Worm (Caenorhabditis elegans) whole organism, L4/young adult: Measurements from ENCODE around the gene C09F5.3.

ENCODE experiments used
- W03F9.2 ChIP-seq: fragments of 150-350 bp; optimal IDR thresholded peaks from 2 replicates; lab custom pipeline; 2014; ENCODE audit warnings: missing biosample characterization, missing genetic modification characterization
- dao-5 ChIP-seq: sonication (generic microtip); optimal IDR thresholded peaks from 2 replicates; lab custom pipeline; 2016; ENCODE audit warnings: missing genotype, missing genetic modification characterization, moderate library complexity, missing compliant biosample characterization
- him-1 ChIP-seq: sonication (generic microtip); optimal IDR thresholded peaks from 2 replicates; lab custom pipeline; 2016; ENCODE audit warnings: missing genotype, missing genetic modification reagents, missing genetic modification characterization, missing compliant biosample characterization

C09F5.3 gene

ce11 chrIII:626091-626490 lies 39.0 kb downstream of the C09F5.3 start:
- TF ChIP-seq W03F9.2 (tag; lab: Kevin White, UChicago) = no peak
- TF ChIP-seq him-1 (tag; lab: Kevin White, UChicago) = no peak
- TF ChIP-seq dao-5 (tag; lab: Kevin White, UChicago) = no peak

- TF ChIP-seq W03F9.2 (tag; lab: Kevin White, UChicago) (peak; percentile 59), him-1 (tag; lab: Kevin White, UChicago) (peak; percentile 15), dao-5 (tag; lab: Kevin White, UChicago) (no peak)
Measured at ce11 chrIII:623754-624153, 41.3 kb downstream of the C09F5.3 start.

- TF ChIP-seq dao-5 (tag; lab: Kevin White, UChicago) = no peak
- TF ChIP-seq him-1 (tag; lab: Kevin White, UChicago) = no peak
- no peak for TF ChIP-seq W03F9.2 (tag; lab: Kevin White, UChicago)
Measured at ce11 chrIII:620204-620718, 44.8 kb downstream of the C09F5.3 start, which contains the start of gene T19C3.4. Gene T19C3.4 (minus strand): TSS chrIII:620254.

DNA sequence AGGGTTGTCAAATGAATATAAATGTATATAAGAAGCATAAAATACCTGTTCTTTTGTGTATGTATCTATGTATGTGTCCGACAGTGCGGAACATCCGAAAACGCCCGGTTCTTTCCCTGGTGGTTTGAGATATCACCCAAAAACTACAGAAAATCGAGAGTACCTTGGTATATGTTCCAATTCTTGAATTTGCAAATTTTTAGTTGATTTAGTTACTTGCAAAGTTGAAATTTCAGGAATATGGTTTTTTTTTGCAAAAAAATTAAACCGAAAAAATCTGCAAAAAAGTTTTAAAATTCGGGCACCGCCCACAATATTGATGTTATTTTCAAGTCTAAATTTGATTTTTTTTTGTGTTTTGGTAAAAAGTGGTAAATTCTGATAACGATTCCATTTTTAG lies 47.6 kb downstream of the C09F5.3 start, which contains the start of gene T19C3.2:
Gene T19C3.2, minus strand, starts transcription at position 101 of the 400 bp plus-strand sequence.
- no peak for TF ChIP-seq him-1 (tag; lab: Kevin White, UChicago)
- no peak for TF ChIP-seq W03F9.2 (tag; lab: Kevin White, UChicago)
- no peak for TF ChIP-seq dao-5 (tag; lab: Kevin White, UChicago)

ce11 chrIII:614447-614846 lies 50.6 kb downstream of the C09F5.3 start, which contains the start of gene T19C3.3:
Gene T19C3.3 (minus strand): TSS chrIII:614547.
- TF ChIP-seq him-1 (tag; lab: Kevin White, UChicago) (no peak), dao-5 (tag; lab: Kevin White, UChicago) (no peak), W03F9.2 (tag; lab: Kevin White, UChicago) (no peak)

- TF ChIP-seq dao-5 (tag; lab: Kevin White, UChicago) = no peak
- no peak for TF ChIP-seq him-1 (tag; lab: Kevin White, UChicago)
- no peak for TF ChIP-seq W03F9.2 (tag; lab: Kevin White, UChicago)
Measured at ce11 chrIII:612759-613158, 52.3 kb downstream of the C09F5.3 start.
